Worm (Caenorhabditis elegans) whole organism, L4/young adult: ENCODE data around the gene oac-15.

Experiments
- W03F9.2 ChIP-seq: fragments of 150-350 bp; optimal IDR thresholded peaks from 2 replicates; lab custom pipeline; 2014; ENCODE audit warnings: missing biosample characterization, missing genetic modification characterization
- him-1 ChIP-seq: sonication (generic microtip); optimal IDR thresholded peaks from 2 replicates; lab custom pipeline; 2016; ENCODE audit warnings: missing genotype, missing genetic modification reagents, missing genetic modification characterization, missing compliant biosample characterization

ce11 chrV:16194639-16195038 lies 15.1 kb downstream of the oac-15 start, which contains the start of gene rabr-4:
- TF ChIP-seq him-1 (tag; lab: Kevin White, UChicago) (no peak), W03F9.2 (tag; lab: Kevin White, UChicago) (no peak)
